Worm (Caenorhabditis elegans): ENCODE measurements around the gene F38B6.6.

ce11 chrX:6692896-6693295, 3.0 kb upstream of the F38B6.6 start:
- TF ChIP-seq unc-130 (GFP tag; optimal IDR thresholded peaks at IDR 0.05) (no peak), lin-1 (GFP tag; IDR thresholded peaks at IDR 0.05) (no peak), nhr-6 (tag; optimal IDR thresholded peaks at IDR 0.05) (no peak), lin-13 (GFP tag; optimal IDR thresholded peaks at IDR 0.05) (no peak), ceh-62 (tag; optimal IDR thresholded peaks at IDR 0.05) (no peak), jun-1 (tag; optimal IDR thresholded peaks at IDR 0.05) (no peak), lir-3 (tag; optimal IDR thresholded peaks at IDR 0.05) (no peak)

Data from whole organism, L4 larva.